Worm (Caenorhabditis elegans) whole organism, L3 larva: Measurements from ENCODE around the gene C06H5.14.

Source experiments
- R02D3.7 ChIP-seq: fragments of 150-350 bp; optimal IDR thresholded peaks from 2 replicates; lab custom pipeline; 2014; ENCODE audit warnings: missing biosample characterization, missing genetic modification characterization
- ZK546.5 ChIP-seq: sonication (generic microtip); optimal IDR thresholded peaks from 2 replicates; lab custom pipeline; 2017; ENCODE audit warnings: missing biosample characterization, missing genetic modification characterization
- aly-2 ChIP-seq: fragments of 150-350 bp; optimal IDR thresholded peaks from 2 replicates; lab custom pipeline; 2014; ENCODE audit warnings: missing biosample characterization, missing genetic modification characterization
- ama-1 ChIP-seq: fragments of 150-350 bp; optimal IDR thresholded peaks from 2 replicates; lab custom pipeline; 2018
- ceh-16 ChIP-seq: sonication (generic microtip); optimal IDR thresholded peaks from 2 replicates; lab custom pipeline; 2017; ENCODE audit warnings: missing biosample characterization, missing genetic modification characterization
- ceh-28 ChIP-seq: fragments of 150-350 bp; optimal IDR thresholded peaks from 2 replicates; lab custom pipeline; 2014; ENCODE audit warnings: missing biosample characterization, missing genetic modification reagents, missing genetic modification characterization
- ceh-82 ChIP-seq: fragments of 150-350 bp; optimal IDR thresholded peaks from 2 replicates; lab custom pipeline; 2014; ENCODE audit warnings: missing biosample characterization, missing genetic modification characterization
- ceh-9 ChIP-seq: sonication (generic microtip); optimal IDR thresholded peaks from 2 replicates; lab custom pipeline; 2018; ENCODE audit warnings: missing biosample characterization, missing genetic modification characterization
- daf-12 ChIP-seq: fragments of 150-350 bp; optimal IDR thresholded peaks from 2 replicates; lab custom pipeline; 2014; ENCODE audit warnings: missing biosample characterization, missing genetic modification reagents, missing genetic modification characterization
- egl-27 ChIP-seq: sonication (generic microtip); optimal IDR thresholded peaks from 4 replicates; lab custom pipeline; 2017; ENCODE audit warnings: missing biosample characterization, missing genetic modification reagents, missing genetic modification characterization
- egl-5 ChIP-seq: fragments of 150-350 bp; optimal IDR thresholded peaks from 2 replicates; lab custom pipeline; 2017; ENCODE audit warnings: missing biosample characterization, missing genetic modification reagents, missing genetic modification characterization, inconsistent platforms
- elt-1 ChIP-seq: fragments of 150-350 bp; optimal IDR thresholded peaks from 2 replicates; lab custom pipeline; 2014; ENCODE audit warnings: missing biosample characterization, missing genetic modification characterization
- elt-2 ChIP-seq: sonication (generic microtip); optimal IDR thresholded peaks from 2 replicates; lab custom pipeline; 2016; ENCODE audit warnings: missing genetic modification reagents, mild to moderate bottlenecking, missing genetic modification characterization, missing compliant biosample characterization
- elt-3 ChIP-seq, 3 experiments: fragments of 150-350 bp in 1 of 3; sonication (generic microtip) in 2 of 3; optimal IDR thresholded peaks; 2 replicates in 2 of 3; 4 replicates in 1 of 3; lab custom pipeline; 2014 to 2017; ENCODE audit warnings: missing biosample characterization in 3 of 3, missing genetic modification characterization in 3 of 3
- eor-1 ChIP-seq, 2 experiments: fragments of 150-350 bp; optimal IDR thresholded peaks; 2 replicates each; lab custom pipeline; 2014 to 2018; ENCODE audit warnings: missing biosample characterization in 2 of 2, missing genetic modification characterization in 2 of 2
- fkh-10 ChIP-seq: sonication (generic microtip); optimal IDR thresholded peaks from 2 replicates; lab custom pipeline; 2017; ENCODE audit warnings: missing biosample characterization, missing genetic modification reagents, missing genetic modification characterization
- fkh-2 ChIP-seq: fragments of 150-350 bp; optimal IDR thresholded peaks from 2 replicates; lab custom pipeline; 2014; ENCODE audit warnings: missing biosample characterization, missing genetic modification reagents, missing genetic modification characterization
- fos-1 ChIP-seq: fragments of 150-350 bp; optimal IDR thresholded peaks from 2 replicates; lab custom pipeline; 2014; ENCODE audit warnings: missing biosample characterization, missing genetic modification characterization
- hmg-11 ChIP-seq: sonication (generic microtip); optimal IDR thresholded peaks from 2 replicates; lab custom pipeline; 2016; ENCODE audit warnings: missing genetic modification characterization, missing compliant biosample characterization
- jun-1 ChIP-seq: fragments of 150-350 bp; optimal IDR thresholded peaks from 2 replicates; lab custom pipeline; 2014; ENCODE audit warnings: missing biosample characterization, missing genetic modification reagents, missing genetic modification characterization
- lin-15B ChIP-seq: fragments of 150-350 bp; optimal IDR thresholded peaks from 2 replicates; lab custom pipeline; 2014; ENCODE audit warnings: missing biosample characterization, missing genetic modification characterization
- lin-39 ChIP-seq: fragments of 150-350 bp; optimal IDR thresholded peaks from 2 replicates; lab custom pipeline; 2018; ENCODE audit warnings: missing biosample characterization, missing genetic modification reagents, missing genetic modification characterization
- lsy-12 ChIP-seq: sonication (generic microtip); optimal IDR thresholded peaks from 2 replicates; lab custom pipeline; 2016; ENCODE audit warnings: mild to moderate bottlenecking, missing genetic modification characterization, missing compliant biosample characterization
- mdl-1 ChIP-seq: fragments of 150-350 bp; optimal IDR thresholded peaks from 2 replicates; lab custom pipeline; 2014; ENCODE audit warnings: missing biosample characterization, missing genetic modification characterization
- mml-1 ChIP-seq: fragments of 150-350 bp; sonication (generic microtip); optimal IDR thresholded peaks from 3 replicates; lab custom pipeline; 2014; ENCODE audit warnings: missing biosample characterization, missing genetic modification characterization
- nfya-1 ChIP-seq: sonication (generic microtip); optimal IDR thresholded peaks from 2 replicates; lab custom pipeline; 2017; ENCODE audit warnings: missing genetic modification characterization, mild to moderate bottlenecking, missing compliant biosample characterization, antibody characterized with exemption, moderate library complexity; ENCODE audit not compliant: insufficient read depth
- nhr-11 ChIP-seq: fragments of 150-350 bp; optimal IDR thresholded peaks from 2 replicates; lab custom pipeline; 2014; ENCODE audit warnings: missing biosample characterization, missing genetic modification characterization
- nhr-12 ChIP-seq: fragments of 150-350 bp; optimal IDR thresholded peaks from 2 replicates; lab custom pipeline; 2014; ENCODE audit warnings: missing biosample characterization, missing genetic modification characterization
- nhr-23 ChIP-seq: fragments of 150-350 bp; optimal IDR thresholded peaks from 2 replicates; lab custom pipeline; 2014; ENCODE audit warnings: missing biosample characterization, missing genetic modification reagents, missing genetic modification characterization
- nhr-237 ChIP-seq: fragments of 150-350 bp; optimal IDR thresholded peaks from 2 replicates; lab custom pipeline; 2014; ENCODE audit warnings: missing biosample characterization, missing genetic modification characterization
- nhr-25 ChIP-seq: sonication (generic microtip); optimal IDR thresholded peaks from 2 replicates; lab custom pipeline; 2017; ENCODE audit warnings: missing biosample characterization, missing genetic modification characterization
- nhr-28 ChIP-seq: fragments of 150-350 bp; optimal IDR thresholded peaks from 2 replicates; lab custom pipeline; 2014; ENCODE audit warnings: missing biosample characterization, missing genetic modification characterization
- nhr-43 ChIP-seq: sonication (generic microtip); optimal IDR thresholded peaks from 2 replicates; lab custom pipeline; 2016; ENCODE audit warnings: mild to moderate bottlenecking, missing genetic modification characterization, missing compliant biosample characterization; ENCODE audit not compliant: poor library complexity, severe bottlenecking
- nhr-67 ChIP-seq: fragments of 150-350 bp; optimal IDR thresholded peaks from 2 replicates; lab custom pipeline; 2014; ENCODE audit warnings: missing biosample characterization, missing genetic modification characterization
- nhr-76 ChIP-seq: fragments of 150-350 bp; sonication (generic microtip); optimal IDR thresholded peaks from 5 replicates; lab custom pipeline; 2014; ENCODE audit warnings: missing biosample characterization, missing genetic modification characterization
- nhr-77 ChIP-seq: fragments of 150-350 bp; optimal IDR thresholded peaks from 2 replicates; lab custom pipeline; 2014; ENCODE audit warnings: missing biosample characterization, missing genetic modification characterization
- pha-4 ChIP-seq: fragments of 150-350 bp; optimal IDR thresholded peaks from 2 replicates; lab custom pipeline; 2014; ENCODE audit warnings: missing biosample characterization, missing genetic modification reagents, missing genetic modification characterization
- pqm-1 ChIP-seq: fragments of 150-350 bp; optimal IDR thresholded peaks from 2 replicates; lab custom pipeline; 2017; ENCODE audit warnings: missing biosample characterization, missing genetic modification characterization, inconsistent platforms
- sea-2 ChIP-seq: fragments of 150-350 bp; sonication (generic microtip); optimal IDR thresholded peaks from 4 replicates; lab custom pipeline; 2014; ENCODE audit warnings: missing biosample characterization, missing genetic modification reagents, missing genetic modification characterization
- skn-1 ChIP-seq: fragments of 150-350 bp; optimal IDR thresholded peaks from 2 replicates; lab custom pipeline; 2014; ENCODE audit warnings: missing biosample characterization, missing genetic modification characterization
- snpc-4 ChIP-seq: fragments of 150-350 bp; optimal IDR thresholded peaks from 2 replicates; lab custom pipeline; 2014; ENCODE audit warnings: missing biosample characterization, missing genetic modification characterization
- tbx-2 ChIP-seq: sonication (generic microtip); optimal IDR thresholded peaks from 2 replicates; lab custom pipeline; 2016; ENCODE audit warnings: mild to moderate bottlenecking, missing genetic modification characterization, missing compliant biosample characterization
- unc-39 ChIP-seq: sonication (generic microtip); optimal IDR thresholded peaks from 4 replicates; lab custom pipeline; 2017; ENCODE audit warnings: missing biosample characterization, missing genetic modification characterization
- unc-62 ChIP-seq: fragments of 150-350 bp; sonication (generic microtip); optimal IDR thresholded peaks from 4 replicates; lab custom pipeline; 2014; ENCODE audit warnings: missing biosample characterization, missing genetic modification reagents, missing genetic modification characterization
- zag-1 ChIP-seq: fragments of 150-350 bp; optimal IDR thresholded peaks from 2 replicates; lab custom pipeline; 2014; ENCODE audit warnings: missing biosample characterization, missing genetic modification characterization
- ztf-11 ChIP-seq: fragments of 150-350 bp; optimal IDR thresholded peaks from 2 replicates; lab custom pipeline; 2014; ENCODE audit warnings: missing biosample characterization, missing genetic modification characterization
- ztf-4 ChIP-seq: fragments of 150-350 bp; optimal IDR thresholded peaks from 2 replicates; lab custom pipeline; 2014; ENCODE audit warnings: missing biosample characterization, missing genetic modification characterization

Gene C06H5.14

ce11 chrV:17951172-17951999 lies 47.5 kb downstream of the C06H5.14 start, which contains the start of gene Y59A8B.24:
Y59A8B.24 (plus strand) TSS chrV:17951949.
- TF ChIP-seq elt-3 (tag; optimal IDR thresholded peaks at IDR 0.05; lab: Kevin White, UChicago) (no peak), nhr-76 (no peak), daf-12 (tag; lab: Kevin White, UChicago) (no peak), nhr-237 (tag; lab: Kevin White, UChicago) (no peak), ama-1 (lab: Kevin White, UChicago) (peak; percentile 67), fos-1 (tag; lab: Kevin White, UChicago) (no peak), mdl-1 (peak; percentile 51), pha-4 (tag; lab: Kevin White, UChicago) (peak; percentile 95), ceh-28 (tag; lab: Kevin White, UChicago) (peak; percentile 83), snpc-4 (peak; percentile 85), ztf-11 (tag; lab: Kevin White, UChicago) (no peak), aly-2 (tag; lab: Kevin White, UChicago) (peak; percentile 6), ceh-16 (no peak), mml-1 (tag; lab: Kevin White, UChicago) (no peak), nhr-11 (tag; lab: Kevin White, UChicago) (peak; percentile 78), elt-2 (tag; lab: Kevin White, UChicago) (peak; percentile 92), fkh-2 (no peak), nhr-77 (tag; lab: Kevin White, UChicago) (no peak), nhr-28 (tag; lab: Kevin White, UChicago) (no peak), sea-2 (GFP tag; lab: Kevin White, UChicago) (no peak), egl-5 (tag; lab: Kevin White, UChicago) (peak; percentile 54), elt-1 (peak; percentile 13), fkh-10 (GFP tag; lab: Kevin White, UChicago) (peak; percentile 27), ztf-4 (tag; lab: Kevin White, UChicago) (no peak), nhr-23 (tag; lab: Kevin White, UChicago) (peak; percentile 91), lin-15B (tag; lab: Kevin White, UChicago) (peak; percentile 96), hmg-11 (tag; lab: Kevin White, UChicago) (peak; percentile 100), jun-1 (peak; percentile 83), nhr-43 (tag; lab: Kevin White, UChicago) (peak; percentile 74), nhr-12 (tag; lab: Kevin White, UChicago) (no peak), lsy-12 (tag; lab: Kevin White, UChicago) (peak; percentile 85), pqm-1 (tag; lab: Kevin White, UChicago) (peak; percentile 84), ceh-9 (tag; lab: Kevin White, UChicago) (no peak), tbx-2 (tag; lab: Kevin White, UChicago) (peak; percentile 76), nfya-1 (tag; lab: Kevin White, UChicago) (peak; percentile 96), ZK546.5 (no peak), nhr-25 (tag; lab: Kevin White, UChicago) (peak; percentile 97), R02D3.7 (tag; lab: Kevin White, UChicago) (peak; percentile 78), egl-27 (tag; lab: Kevin White, UChicago) (peak; percentile 79), skn-1 (tag; lab: Kevin White, UChicago) (peak; percentile 82), ceh-82 (tag; lab: Kevin White, UChicago) (peak; percentile 65), eor-1 (tag; optimal IDR thresholded peaks at IDR 0.05; lab: Kevin White, UChicago) (no peak), nhr-67 (tag; lab: Kevin White, UChicago) (no peak), unc-62 (GFP tag; lab: Kevin White, UChicago) (peak; percentile 59), unc-39 (no peak), zag-1 (tag; lab: Kevin White, UChicago) (no peak), lin-39 (tag; lab: Kevin White, UChicago) (peak; percentile 95)
- TF ChIP-seq, all 47 proteins: peak for 27
